Fruit fly (Drosophila melanogaster) whole organism, pupa: Measurements from ENCODE around the gene CG4829.

Source experiments
- CG10348 ChIP-seq: fragments of 200-800 bp; sonication (Bioruptor generic); IDR thresholded peaks from 2 replicates; pipeline ENCODE4 v1.3.6; 2022; ENCODE audit warnings: missing biosample characterization, missing genetic modification characterization
- CG12605 ChIP-seq: fragments of 200-800 bp; sonication (Bioruptor generic); IDR thresholded peaks from 2 replicates; pipeline ENCODE4 v1.3.6; 2022; ENCODE audit warnings: missing biosample characterization, missing genetic modification characterization
- CG13204 ChIP-seq: fragments of 200-800 bp; sonication (Bioruptor generic); optimal IDR thresholded peaks from 2 replicates; lab custom pipeline; 2018; ENCODE audit warnings: missing biosample characterization, mild to moderate bottlenecking, missing genetic modification characterization, moderate library complexity
- CG14655 ChIP-seq: fragments of 200-800 bp; sonication (Bioruptor generic); optimal IDR thresholded peaks from 3 replicates; lab custom pipeline; 2017; ENCODE audit warnings: mild to moderate bottlenecking, missing biosample characterization, missing genetic modification reagents, missing genetic modification characterization
- CG15710 ChIP-seq: fragments of 200-800 bp; sonication (Bioruptor generic); optimal IDR thresholded peaks from 2 replicates; lab custom pipeline; 2018; ENCODE audit warnings: missing biosample characterization, mild to moderate bottlenecking, missing genetic modification characterization, moderate library complexity
- CG17806 ChIP-seq: fragments of 200-800 bp; sonication (Bioruptor generic); optimal IDR thresholded peaks from 2 replicates; lab custom pipeline; 2018; ENCODE audit warnings: missing biosample characterization, mild to moderate bottlenecking, missing genetic modification characterization, moderate library complexity
- CG32121 ChIP-seq: fragments of 200-800 bp; sonication (Bioruptor generic); IDR thresholded peaks from 2 replicates; pipeline ENCODE4 v1.3.6; 2022; ENCODE audit warnings: missing biosample characterization, missing genetic modification characterization
- CG34367 ChIP-seq: fragments of 200-800 bp; sonication (Bioruptor generic); optimal IDR thresholded peaks from 2 replicates; lab custom pipeline; 2018; ENCODE audit warnings: missing biosample characterization, mild to moderate bottlenecking, missing genetic modification characterization
- CG4496 ChIP-seq: fragments of 200-800 bp; sonication (Bioruptor generic); IDR thresholded peaks from 3 replicates; pipeline ENCODE4 v1.3.6; 2022; ENCODE audit warnings: missing biosample characterization, missing genetic modification characterization
- CG8159 ChIP-seq: fragments of 200-800 bp; sonication (Bioruptor generic); optimal IDR thresholded peaks from 3 replicates; lab custom pipeline; 2018; ENCODE audit warnings: missing biosample characterization, mild to moderate bottlenecking, missing genetic modification characterization, moderate library complexity
- CG8301 ChIP-seq: fragments of 200-800 bp; sonication (Bioruptor generic); optimal IDR thresholded peaks from 2 replicates; lab custom pipeline; 2018; ENCODE audit warnings: missing biosample characterization, mild to moderate bottlenecking, missing genetic modification characterization
- CG9948 ChIP-seq: fragments of 200-800 bp; sonication (Bioruptor generic); optimal IDR thresholded peaks from 2 replicates; lab custom pipeline; 2018; ENCODE audit warnings: missing biosample characterization, mild to moderate bottlenecking, missing genetic modification characterization, moderate library complexity
- D1 ChIP-seq: fragments of 200-800 bp; sonication (Bioruptor generic); optimal IDR thresholded peaks from 2 replicates; lab custom pipeline; 2018; ENCODE audit warnings: missing biosample characterization, mild to moderate bottlenecking, missing genetic modification characterization, moderate library complexity
- EcR ChIP-seq: fragments of 200-800 bp; sonication (Bioruptor generic); optimal IDR thresholded peaks from 3 replicates; lab custom pipeline; 2019; ENCODE audit warnings: missing biosample characterization, missing genetic modification characterization, mild to moderate bottlenecking, moderate library complexity, missing genetic modification reagents
- Ets98B ChIP-seq: fragments of 200-800 bp; sonication (Bioruptor generic); IDR thresholded peaks from 2 replicates; pipeline ENCODE4 v1.3.6; 2022; ENCODE audit warnings: missing biosample characterization, missing genetic modification characterization
- Pif1A ChIP-seq: fragments of 200-800 bp; sonication (Bioruptor generic); optimal IDR thresholded peaks from 3 replicates; lab custom pipeline; 2016; ENCODE audit warnings: missing biosample characterization, missing genetic modification characterization
- Pif1B ChIP-seq: fragments of 200-800 bp; sonication (Bioruptor generic); optimal IDR thresholded peaks from 3 replicates; lab custom pipeline; 2016; ENCODE audit warnings: missing biosample characterization, missing genetic modification characterization
- Snoo ChIP-seq: fragments of 200-800 bp; sonication (Bioruptor generic); optimal IDR thresholded peaks from 3 replicates; lab custom pipeline; 2017; ENCODE audit warnings: missing biosample characterization, mild to moderate bottlenecking, missing genetic modification characterization, inconsistent platforms
- fd96Ca ChIP-seq: fragments of 200-800 bp; sonication (Bioruptor generic); IDR thresholded peaks from 3 replicates; pipeline ENCODE4 v1.3.6; 2022; ENCODE audit warnings: missing biosample characterization, missing genetic modification characterization
- gl ChIP-seq: fragments of 200-800 bp; sonication (Bioruptor generic); optimal IDR thresholded peaks from 2 replicates; lab custom pipeline; 2018; ENCODE audit warnings: missing biosample characterization, mild to moderate bottlenecking, missing genetic modification characterization
- rn ChIP-seq: fragments of 200-800 bp; sonication (Bioruptor generic); IDR thresholded peaks from 2 replicates; pipeline ENCODE4 v1.3.6; 2022; ENCODE audit warnings: missing biosample characterization, missing genetic modification characterization

CG4829 gene

dm6 chrX:16809093-16809492 is 2.4 kb upstream of the CG4829 start:
- TF ChIP-seq CG34367 (tag; lab: Kevin White, UChicago) (no peak), CG9948 (tag; lab: Kevin White, UChicago) (no peak), Pif1B (GFP tag; lab: Kevin White, UChicago) (no peak), rn (no peak), CG4496 (GFP tag; lab: Robert Waterston, UW) (no peak)

- TF ChIP-seq rn, result no peak
- TF ChIP-seq D1, result peak; percentile 18
- no peak for TF ChIP-seq CG10348 (GFP tag; lab: Robert Waterston, UW)
Observed at dm6 chrX:16813226-16813625, 1.7 kb downstream of the CG4829 start.

dm6 chrX:16814351-16814750 is 2.9 kb downstream of the CG4829 start:
- TF ChIP-seq CG10348 (GFP tag; lab: Robert Waterston, UW) (no peak), CG15710 (no peak), gl (no peak), CG14655 (GFP tag; lab: Kevin White, UChicago) (peak; percentile 11), fd96Ca (GFP tag; lab: Robert Waterston, UW) (no peak), Ets98B (GFP tag; lab: Robert Waterston, UW) (0 out of 2 replicates have a peak, but pooled peaks have one; percentile 14), D1 (no peak), CG12605 (GFP tag; lab: Robert Waterston, UW) (no peak), Pif1B (GFP tag; lab: Kevin White, UChicago) (no peak), CG34367 (tag; lab: Kevin White, UChicago) (no peak), CG32121 (peak; percentile 12; the same call in 1 of the 2 replicates), EcR (GFP tag; lab: Kevin White, UChicago) (no peak), CG9948 (tag; lab: Kevin White, UChicago) (no peak), CG8159 (tag; lab: Kevin White, UChicago) (peak; percentile 28), CG17806 (tag; lab: Kevin White, UChicago) (peak; percentile 11), CG8301 (tag; lab: Kevin White, UChicago) (peak; percentile 5)

dm6 chrX:16815168-16815567 is 3.7 kb downstream of the CG4829 start:
- TF ChIP-seq Ets98B (GFP tag; lab: Robert Waterston, UW) (peak; percentile 34), CG15710 (peak; percentile 18), Pif1A (GFP tag; lab: Kevin White, UChicago) (no peak), CG8301 (tag; lab: Kevin White, UChicago) (peak; percentile 28), CG17806 (tag; lab: Kevin White, UChicago) (peak; percentile 19), CG32121 (peak; percentile 64; the same call in 1 of the 2 replicates), CG13204 (GFP tag; lab: Kevin White, UChicago) (peak; percentile 2), CG12605 (GFP tag; lab: Robert Waterston, UW) (peak; percentile 45; the same call in 1 of the 2 replicates), gl (no peak), CG10348 (GFP tag; lab: Robert Waterston, UW) (no peak), Snoo (tag; lab: Kevin White, UChicago) (peak; percentile 25), Pif1B (GFP tag; lab: Kevin White, UChicago) (peak; percentile 11), CG14655 (GFP tag; lab: Kevin White, UChicago) (peak; percentile 62), CG4496 (GFP tag; lab: Robert Waterston, UW) (peak; percentile 47; the same call in 2 of the 3 replicates), EcR (GFP tag; lab: Kevin White, UChicago) (no peak), D1 (no peak), CG8159 (tag; lab: Kevin White, UChicago) (peak; percentile 59), rn (no peak)

- no peak for TF ChIP-seq rn
- no peak for TF ChIP-seq CG17806 (tag; lab: Kevin White, UChicago)
- no peak for TF ChIP-seq CG32121
- no peak for TF ChIP-seq CG14655 (GFP tag; lab: Kevin White, UChicago)
- TF ChIP-seq CG13204 (GFP tag; lab: Kevin White, UChicago), result no peak
- TF ChIP-seq CG8301 (tag; lab: Kevin White, UChicago), result no peak
- no peak for TF ChIP-seq Snoo (tag; lab: Kevin White, UChicago)
- no peak for TF ChIP-seq fd96Ca (GFP tag; lab: Robert Waterston, UW)
- TF ChIP-seq Pif1A (GFP tag; lab: Kevin White, UChicago), result no peak
- no peak for TF ChIP-seq EcR (GFP tag; lab: Kevin White, UChicago)
- TF ChIP-seq, all 21 proteins: peak for 0
Observed at dm6 chrX:16816500-16816899, 5.0 kb downstream of the CG4829 start.

- no peak for TF ChIP-seq CG17806 (tag; lab: Kevin White, UChicago)
- no peak for TF ChIP-seq Pif1A (GFP tag; lab: Kevin White, UChicago)
- TF ChIP-seq CG8159 (tag; lab: Kevin White, UChicago), result no peak
- TF ChIP-seq fd96Ca (GFP tag; lab: Robert Waterston, UW), result no peak
- no peak for TF ChIP-seq rn
- TF ChIP-seq, all 21 proteins: peak for 0
Observed at dm6 chrX:16818186-16818585, 6.7 kb downstream of the CG4829 start.

dm6 chrX:16820665-16821064 is 9.2 kb downstream of the CG4829 start:
- TF ChIP-seq EcR (GFP tag; lab: Kevin White, UChicago) (no peak), CG9948 (tag; lab: Kevin White, UChicago) (no peak), D1 (no peak), CG13204 (GFP tag; lab: Kevin White, UChicago) (no peak), CG12605 (GFP tag; lab: Robert Waterston, UW) (no peak), CG8301 (tag; lab: Kevin White, UChicago) (no peak)
